Fruit fly (Drosophila melanogaster) whole organism, embryonic: ENCODE measurements around the gene CG15728.
A peak's percentile ranks its signal among the peaks of the same experiment; 100 is the strongest.

Source experiments
- Antp ChIP-seq: fragments of 200-800 bp; sonication (Bioruptor generic); optimal IDR thresholded peaks from 3 replicates; lab custom pipeline; 2016; ENCODE audit warnings: missing biosample characterization, missing genetic modification characterization
- Atf3 ChIP-seq: fragments of 200-800 bp; sonication (Bioruptor generic); optimal IDR thresholded peaks from 3 replicates; lab custom pipeline; 2016; ENCODE audit warnings: missing biosample characterization, missing genetic modification characterization
- CG10267 ChIP-seq: fragments of 200-800 bp; sonication (Bioruptor generic); optimal IDR thresholded peaks from 2 replicates; lab custom pipeline; 2018; ENCODE audit warnings: missing biosample characterization, mild to moderate bottlenecking, missing genetic modification characterization, moderate library complexity
- CG12236 ChIP-seq: fragments of 200-800 bp; sonication (Bioruptor generic); optimal IDR thresholded peaks from 2 replicates; lab custom pipeline; 2016; ENCODE audit warnings: missing biosample characterization, missing genetic modification characterization
- CG14667 ChIP-seq: fragments of 200-800 bp; sonication (Bioruptor generic); IDR thresholded peaks from 2 replicates; pipeline ENCODE4 v1.3.6; 2022; ENCODE audit warnings: missing biosample characterization, missing genetic modification characterization
- CG1529 ChIP-seq: fragments of 200-800 bp; sonication (Bioruptor generic); optimal IDR thresholded peaks from 3 replicates; lab custom pipeline; 2018; ENCODE audit warnings: missing biosample characterization, missing genetic modification characterization
- CG1792 ChIP-seq: fragments of 200-800 bp; sonication (Bioruptor generic); optimal IDR thresholded peaks from 2 replicates; lab custom pipeline; 2016; ENCODE audit warnings: missing biosample characterization, missing genetic modification characterization
- CG18619 ChIP-seq: fragments of 200-800 bp; sonication (Bioruptor generic); optimal IDR thresholded peaks from 3 replicates; lab custom pipeline; 2017; ENCODE audit warnings: missing biosample characterization, mild to moderate bottlenecking, missing genetic modification characterization
- CG2116 ChIP-seq: fragments of 200-800 bp; sonication (Bioruptor generic); optimal IDR thresholded peaks from 3 replicates; lab custom pipeline; 2018; ENCODE audit warnings: missing biosample characterization, mild to moderate bottlenecking, missing genetic modification characterization
- CG30020 ChIP-seq: fragments of 200-800 bp; optimal IDR thresholded peaks from 2 replicates; lab custom pipeline; 2019; ENCODE audit warnings: missing biosample characterization, mild to moderate bottlenecking, missing genetic modification characterization, moderate library complexity
- CG33557 ChIP-seq: fragments of 200-800 bp; sonication (Bioruptor generic); optimal IDR thresholded peaks from 2 replicates; lab custom pipeline; 2019; ENCODE audit warnings: missing biosample characterization, mild to moderate bottlenecking, missing genetic modification characterization, moderate library complexity
- CG43689 ChIP-seq: fragments of 200-800 bp; sonication (Bioruptor generic); IDR thresholded peaks from 2 replicates; pipeline ENCODE4 v1.3.6; 2022; ENCODE audit warnings: missing biosample characterization, missing genetic modification characterization
- CG4424 ChIP-seq: fragments of 200-800 bp; sonication (Bioruptor generic); optimal IDR thresholded peaks from 3 replicates; lab custom pipeline; 2016; ENCODE audit warnings: missing biosample characterization, missing genetic modification characterization
- CG6813 ChIP-seq: fragments of 200-800 bp; sonication (Bioruptor generic); optimal IDR thresholded peaks from 2 replicates; lab custom pipeline; 2017; ENCODE audit warnings: missing biosample characterization, missing genetic modification characterization, mild to moderate bottlenecking, moderate library complexity, missing genetic modification reagents
- D19B ChIP-seq: fragments of 200-800 bp; sonication (Bioruptor generic); optimal IDR thresholded peaks from 2 replicates; lab custom pipeline; 2017; ENCODE audit warnings: missing biosample characterization, mild to moderate bottlenecking, missing genetic modification characterization
- Dek ChIP-seq: fragments of 200-800 bp; sonication (Bioruptor generic); optimal IDR thresholded peaks from 3 replicates; lab custom pipeline; 2019; ENCODE audit warnings: missing biosample characterization, mild to moderate bottlenecking, missing genetic modification characterization, moderate library complexity
- Doc3 ChIP-seq: fragments of 200-800 bp; sonication (Bioruptor generic); IDR thresholded peaks from 3 replicates; pipeline ENCODE4 v1.3.6; 2022; ENCODE audit warnings: missing biosample characterization, missing genetic modification characterization; ENCODE audit not compliant: partially characterized antibody
- E2f2 ChIP-seq: fragments of 200-800 bp; sonication (Bioruptor generic); IDR thresholded peaks from 2 replicates; pipeline ENCODE4 v1.3.6; 2022; ENCODE audit warnings: missing biosample characterization, missing genetic modification characterization
- Elba2 ChIP-seq: fragments of 200-800 bp; sonication (Bioruptor generic); optimal IDR thresholded peaks from 3 replicates; lab custom pipeline; 2016; ENCODE audit warnings: missing biosample characterization, missing genetic modification characterization
- HmgZ ChIP-seq: fragments of 200-800 bp; sonication (Bioruptor generic); optimal IDR thresholded peaks from 2 replicates; lab custom pipeline; 2018; ENCODE audit warnings: missing biosample characterization, mild to moderate bottlenecking, missing genetic modification characterization
- MTF-1 ChIP-seq: fragments of 200-800 bp; sonication (Bioruptor generic); optimal IDR thresholded peaks from 2 replicates; lab custom pipeline; 2018; ENCODE audit warnings: missing biosample characterization, mild to moderate bottlenecking, missing genetic modification characterization, borderline replicate concordance
- PHDP ChIP-seq: fragments of 200-800 bp; sonication (Bioruptor generic); optimal IDR thresholded peaks from 3 replicates; lab custom pipeline; 2018; ENCODE audit warnings: missing biosample characterization, mild to moderate bottlenecking, missing genetic modification characterization, moderate library complexity
- Rx ChIP-seq: fragments of 200-800 bp; sonication (Bioruptor generic); IDR thresholded peaks from 2 replicates; pipeline ENCODE4 v1.3.6; 2022; ENCODE audit warnings: missing biosample characterization, missing genetic modification characterization
- Sox102F ChIP-seq: fragments of 200-800 bp; sonication (Bioruptor generic); optimal IDR thresholded peaks from 2 replicates; lab custom pipeline; 2018; ENCODE audit warnings: missing biosample characterization, mild to moderate bottlenecking, missing genetic modification characterization, moderate library complexity
- Xrp1 ChIP-seq: fragments of 200-800 bp; sonication (Bioruptor generic); IDR thresholded peaks from 2 replicates; pipeline ENCODE4 v1.3.6; 2022; ENCODE audit warnings: missing biosample characterization, missing genetic modification characterization
- aop ChIP-seq: fragments of 200-800 bp; sonication (Bioruptor generic); IDR thresholded peaks from 2 replicates; pipeline ENCODE4 v1.3.6; 2022; ENCODE audit warnings: missing biosample characterization, missing genetic modification characterization
- ash1 ChIP-seq: fragments of 200-800 bp; sonication (Bioruptor generic); optimal IDR thresholded peaks from 2 replicates; lab custom pipeline; 2018; ENCODE audit warnings: missing biosample characterization, mild to moderate bottlenecking, missing genetic modification characterization
- az2 ChIP-seq: fragments of 200-800 bp; sonication (Bioruptor generic); optimal IDR thresholded peaks from 3 replicates; lab custom pipeline; 2016; ENCODE audit warnings: missing biosample characterization, missing genetic modification characterization
- bbx ChIP-seq: fragments of 200-800 bp; sonication (Bioruptor generic); IDR thresholded peaks from 2 replicates; pipeline ENCODE4 v1.3.6; 2022; ENCODE audit warnings: missing biosample characterization, missing genetic modification characterization; ENCODE audit not compliant: partially characterized antibody
- bigmax ChIP-seq: fragments of 200-800 bp; sonication (Bioruptor generic); optimal IDR thresholded peaks from 2 replicates; lab custom pipeline; 2018; ENCODE audit warnings: missing biosample characterization, mild to moderate bottlenecking, missing genetic modification characterization
- caup ChIP-seq: fragments of 200-800 bp; sonication (Bioruptor generic); optimal IDR thresholded peaks from 3 replicates; lab custom pipeline; 2017; ENCODE audit warnings: missing biosample characterization, mild to moderate bottlenecking, missing genetic modification characterization, moderate library complexity; ENCODE audit not compliant: severe bottlenecking
- crp ChIP-seq, 2 experiments: fragments of 200-800 bp; sonication (Bioruptor generic); optimal IDR thresholded peaks; 2 replicates in 1 of 2; 3 replicates in 1 of 2; lab custom pipeline; 2017; ENCODE audit warnings: missing biosample characterization in 2 of 2, missing genetic modification characterization in 2 of 2, mild to moderate bottlenecking in 1 of 2, moderate library complexity in 1 of 2
- danr ChIP-seq: fragments of 200-800 bp; sonication (Bioruptor generic); IDR thresholded peaks from 2 replicates; pipeline ENCODE4 v1.3.6; 2022; ENCODE audit warnings: missing biosample characterization, missing genetic modification characterization
- gce ChIP-seq: fragments of 200-800 bp; sonication (Bioruptor generic); IDR thresholded peaks from 3 replicates; pipeline ENCODE4 v1.3.6; 2022; ENCODE audit warnings: missing biosample characterization, missing genetic modification characterization
- gro ChIP-seq: fragments of 200-800 bp; sonication (Bioruptor generic); optimal IDR thresholded peaks from 2 replicates; lab custom pipeline; 2016; ENCODE audit warnings: missing biosample characterization, missing genetic modification characterization
- ham ChIP-seq: fragments of 200-800 bp; sonication (Bioruptor generic); IDR thresholded peaks from 2 replicates; pipeline ENCODE4 v1.3.6; 2022; ENCODE audit warnings: missing biosample characterization, missing genetic modification characterization
- inv ChIP-seq: fragments of 200-800 bp; sonication (Bioruptor generic); IDR thresholded peaks from 2 replicates; pipeline ENCODE4 v1.3.6; 2022; ENCODE audit warnings: missing biosample characterization, missing genetic modification characterization; ENCODE audit not compliant: partially characterized antibody
- jing ChIP-seq: fragments of 200-800 bp; sonication (Bioruptor generic); optimal IDR thresholded peaks from 2 replicates; lab custom pipeline; 2018; ENCODE audit warnings: missing biosample characterization, mild to moderate bottlenecking, missing genetic modification characterization
- jumu ChIP-seq: fragments of 200-800 bp; sonication (Bioruptor generic); optimal IDR thresholded peaks from 3 replicates; lab custom pipeline; 2016; ENCODE audit warnings: missing biosample characterization, missing genetic modification characterization
- kah ChIP-seq: fragments of 200-800 bp; sonication (Bioruptor generic); optimal IDR thresholded peaks from 2 replicates; lab custom pipeline; 2018; ENCODE audit warnings: missing biosample characterization, mild to moderate bottlenecking, missing genetic modification characterization
- kni ChIP-seq: fragments of 200-800 bp; sonication (Bioruptor generic); optimal IDR thresholded peaks from 3 replicates; lab custom pipeline; 2017; ENCODE audit warnings: mild to moderate bottlenecking, missing biosample characterization, missing genetic modification reagents, missing genetic modification characterization
- luna ChIP-seq: fragments of 200-800 bp; sonication (Bioruptor generic); optimal IDR thresholded peaks from 2 replicates; lab custom pipeline; 2016; ENCODE audit warnings: missing biosample characterization, missing genetic modification characterization
- maf-S ChIP-seq: fragments of 200-800 bp; sonication (Bioruptor generic); optimal IDR thresholded peaks from 2 replicates; lab custom pipeline; 2016; ENCODE audit warnings: missing biosample characterization, missing genetic modification characterization
- mirr ChIP-seq: fragments of 200-800 bp; sonication (Bioruptor generic); optimal IDR thresholded peaks from 3 replicates; lab custom pipeline; 2018; ENCODE audit warnings: missing biosample characterization, mild to moderate bottlenecking, missing genetic modification characterization
- oc ChIP-seq: fragments of 200-800 bp; sonication (Bioruptor generic); optimal IDR thresholded peaks from 2 replicates; lab custom pipeline; 2018; ENCODE audit warnings: missing biosample characterization, mild to moderate bottlenecking, missing genetic modification characterization, moderate library complexity
- pros ChIP-seq: fragments of 200-800 bp; sonication (Bioruptor generic); optimal IDR thresholded peaks from 3 replicates; lab custom pipeline; 2019; ENCODE audit warnings: missing biosample characterization, mild to moderate bottlenecking, missing genetic modification characterization, moderate library complexity
- repo ChIP-seq: fragments of 200-800 bp; sonication (Bioruptor generic); optimal IDR thresholded peaks from 2 replicates; lab custom pipeline; 2016; ENCODE audit warnings: missing biosample characterization, missing genetic modification characterization
- so ChIP-seq: fragments of 200-800 bp; sonication (Bioruptor generic); IDR thresholded peaks from 3 replicates; pipeline ENCODE4 v1.3.6; 2022; ENCODE audit warnings: missing biosample characterization, missing genetic modification characterization
- wek ChIP-seq: fragments of 200-800 bp; sonication (Bioruptor generic); optimal IDR thresholded peaks from 3 replicates; lab custom pipeline; 2018; ENCODE audit warnings: missing biosample characterization, mild to moderate bottlenecking, missing genetic modification characterization, moderate library complexity

The CG15728 gene

DNA sequence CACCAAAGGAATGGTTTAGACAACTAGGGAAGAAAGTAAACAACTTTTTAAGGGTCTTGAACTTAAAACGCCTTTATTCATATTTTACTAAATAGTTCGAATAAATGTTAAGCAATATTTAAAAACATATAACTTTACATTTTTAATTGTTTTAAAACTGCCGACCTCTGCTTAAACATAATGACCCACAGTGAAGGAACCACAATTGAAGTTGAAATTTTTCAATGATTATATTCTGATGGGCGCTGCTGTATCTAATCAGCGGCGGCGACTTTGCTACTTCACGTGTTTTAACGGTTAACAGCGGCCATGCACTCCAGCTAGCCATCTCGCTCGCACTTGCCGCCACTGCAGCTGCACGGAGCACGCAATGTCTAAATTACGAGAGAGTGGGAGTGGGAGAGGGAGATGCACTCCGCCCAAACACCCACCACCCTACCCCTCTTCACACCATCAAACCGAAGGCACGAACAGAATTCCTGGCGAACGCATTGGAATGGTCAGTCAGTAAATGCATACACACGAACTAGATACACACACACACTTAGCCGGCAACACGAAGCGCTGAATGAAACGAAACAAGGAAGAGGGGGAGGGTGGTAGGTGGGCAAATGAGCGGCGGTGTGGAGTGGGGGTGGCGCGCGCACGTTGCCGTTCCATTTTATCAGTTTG is 45.3 kb upstream of the CG15728 start (continued):
- TF ChIP-seq danr (GFP tag; lab: Robert Waterston, UW) (no peak), oc (tag; lab: Kevin White, UChicago) (no peak), maf-S (GFP tag; lab: Kevin White, UChicago) (no peak), CG33557 (GFP tag; lab: Kevin White, UChicago) (no peak), Elba2 (GFP tag; lab: Kevin White, UChicago) (no peak), az2 (peak; percentile 48), repo (GFP tag; lab: Kevin White, UChicago) (no peak), CG14667 (no peak), CG18619 (GFP tag; lab: Kevin White, UChicago) (peak; percentile 32), CG4424 (GFP tag; lab: Kevin White, UChicago) (peak; percentile 50), crp (GFP tag; optimal IDR thresholded peaks at IDR 0.05; lab: Kevin White, UChicago) (no peak), HmgZ (tag; lab: Kevin White, UChicago) (no peak), inv (GFP tag; lab: Robert Waterston, UW) (no peak), ash1 (GFP tag; lab: Kevin White, UChicago) (no peak), wek (GFP tag; lab: Kevin White, UChicago) (no peak), CG1792 (no peak), kni (GFP tag; lab: Kevin White, UChicago) (peak; percentile 79), mirr (GFP tag; lab: Kevin White, UChicago) (no peak), CG2116 (GFP tag; lab: Kevin White, UChicago) (no peak), gro (no peak), Antp (GFP tag; lab: Kevin White, UChicago) (no peak), bbx (0 out of 2 replicates have a peak, but pooled peaks have one; percentile 38), jumu (no peak), CG1529 (GFP tag; lab: Kevin White, UChicago) (peak; percentile 72), kah (GFP tag; lab: Kevin White, UChicago) (no peak), caup (no peak), aop (GFP tag; lab: Robert Waterston, UW) (no peak), jing (peak; percentile 34), Dek (tag; lab: Kevin White, UChicago) (peak; percentile 31), CG12236 (no peak), PHDP (tag; lab: Kevin White, UChicago) (peak; percentile 69), bigmax (GFP tag; lab: Kevin White, UChicago) (no peak), ham (GFP tag; lab: Robert Waterston, UW) (no peak), so (GFP tag; lab: Robert Waterston, UW) (0 out of 3 replicates have a peak, but pooled peaks have one; percentile 25), Atf3 (GFP tag; lab: Kevin White, UChicago) (peak; percentile 8), Rx (GFP tag; lab: Robert Waterston, UW) (peak; percentile 16; the same call in 1 of the 2 replicates), Doc3 (GFP tag; lab: Robert Waterston, UW) (no peak), Sox102F (GFP tag; lab: Kevin White, UChicago) (peak; percentile 76), CG10267 (peak; percentile 47), D19B (GFP tag; lab: Kevin White, UChicago) (peak; percentile 78), MTF-1 (GFP tag; lab: Kevin White, UChicago) (no peak), E2f2 (GFP tag; lab: Robert Waterston, UW) (peak; percentile 34; the same call in 1 of the 2 replicates), gce (GFP tag; lab: Robert Waterston, UW) (0 out of 3 replicates have a peak, but pooled peaks have one; percentile 34), pros (peak; percentile 41), Xrp1 (GFP tag; lab: Robert Waterston, UW) (peak; percentile 55; the same call in 1 of the 2 replicates), luna (GFP tag; lab: Kevin White, UChicago) (no peak), CG30020 (tag; lab: Kevin White, UChicago) (no peak), CG43689 (GFP tag; lab: Robert Waterston, UW) (peak; percentile 27; the same call in 1 of the 2 replicates), CG6813 (GFP tag; lab: Kevin White, UChicago) (no peak)
